Fruit fly (Drosophila melanogaster): Measurements from ENCODE around the gene CG31525.

The CG31525 gene

dm6 chr3R:4428585-4429464 is 2.0 kb downstream of the CG31525 start, which contains the start of gene srl:
srl (minus strand) TSS chr3R:4429335.
- TF ChIP-seq Sox15 (GFP tag; optimal IDR thresholded peaks at IDR 0.05) (no peak), esn (GFP tag; optimal IDR thresholded peaks at IDR 0.05) (peak; percentile 19)

DNA sequence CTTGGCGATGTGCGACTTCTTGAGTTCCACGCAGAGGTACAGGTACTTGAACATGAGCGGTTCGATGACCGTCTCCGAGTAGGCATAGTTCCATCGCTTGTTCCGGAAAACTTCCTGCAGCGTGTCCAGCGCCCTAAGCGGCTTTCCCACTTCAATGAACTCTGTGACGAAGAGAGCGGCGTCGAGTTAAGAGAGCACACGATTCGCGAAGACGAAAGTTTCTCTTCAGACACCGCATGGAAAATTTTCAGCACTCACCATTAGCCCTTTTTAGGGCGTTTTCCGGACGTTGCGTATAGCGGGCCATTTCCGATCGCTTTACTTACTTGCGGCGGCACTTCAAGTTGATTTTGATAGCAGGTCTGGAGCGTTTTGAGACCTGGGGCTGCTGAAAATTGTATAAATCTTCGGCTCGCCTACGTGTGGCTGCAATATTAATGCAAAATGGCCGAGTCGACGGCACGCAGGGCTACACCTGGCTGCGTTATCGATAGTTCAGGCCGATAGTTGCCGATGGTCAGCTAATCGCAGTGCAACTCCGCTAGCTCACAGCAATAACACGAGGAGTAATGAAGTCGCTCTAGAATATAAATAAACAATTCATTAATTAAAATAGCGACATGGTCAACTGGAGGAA is 6.7 kb downstream of the CG31525 start, which contains the start of the genes eIF3a and CG1074:
eIF3a (minus strand) TSS at position 455 of the 637 bp plus-strand sequence.
CG1074 (plus strand) TSS at position 525 of the 637 bp plus-strand sequence.
- TF ChIP-seq Lpt (GFP tag; optimal IDR thresholded peaks at IDR 0.05): no peak
- no peak for TF ChIP-seq CG8119 (GFP tag; IDR thresholded peaks at IDR 0.05)
- TF ChIP-seq spab (GFP tag; optimal IDR thresholded peaks at IDR 0.05): no peak
- TF ChIP-seq fkh (GFP tag; optimal IDR thresholded peaks at IDR 0.05): no peak
- no peak for TF ChIP-seq OdsH (GFP tag; optimal IDR thresholded peaks at IDR 0.05)
- TF ChIP-seq CG6792 (GFP tag; optimal IDR thresholded peaks at IDR 0.05): no peak
- TF ChIP-seq CG9139 (GFP tag; optimal IDR thresholded peaks at IDR 0.05): no peak
- no peak for TF ChIP-seq pdm3 (GFP tag; optimal IDR thresholded peaks at IDR 0.05)
- TF ChIP-seq CG3919 (GFP tag; optimal IDR thresholded peaks at IDR 0.05): no peak
- peak; percentile 77; the same call in 2 of the 3 replicates for TF ChIP-seq CG6163 (GFP tag; IDR thresholded peaks at IDR 0.05)
- peak; percentile 52 for TF ChIP-seq CG1621 (tag; optimal IDR thresholded peaks at IDR 0.05)
- no peak for TF ChIP-seq CG16779 (tag; optimal IDR thresholded peaks at IDR 0.05)
- TF ChIP-seq CG10631 (GFP tag; optimal IDR thresholded peaks at IDR 0.05): no peak
- TF ChIP-seq CG15336 (GFP tag; IDR thresholded peaks at IDR 0.05): no peak
- no peak for TF ChIP-seq CG11294 (GFP tag; IDR thresholded peaks at IDR 0.05)
- peak; percentile 7 for TF ChIP-seq fd59A (GFP tag; optimal IDR thresholded peaks at IDR 0.05)
- TF ChIP-seq ss (GFP tag; optimal IDR thresholded peaks at IDR 0.05): no peak
- peak; percentile 64 for TF ChIP-seq lz (GFP tag; optimal IDR thresholded peaks at IDR 0.05)
- no peak for TF ChIP-seq net (GFP tag; optimal IDR thresholded peaks at IDR 0.05)
- peak in 1 of 2 experiments; percentile 19 for TF ChIP-seq salr (GFP tag; optimal IDR thresholded peaks at IDR 0.05)
- no peak for TF ChIP-seq Smox (GFP tag; optimal IDR thresholded peaks at IDR 0.05)
- peak; percentile 87 for TF ChIP-seq Eip78C (GFP tag)
- peak; percentile 64 for TF ChIP-seq CG31627 (GFP tag; optimal IDR thresholded peaks at IDR 0.05)
- TF ChIP-seq dsx (GFP tag; optimal IDR thresholded peaks at IDR 0.05; ENCODE audit: poor library complexity, severe bottlenecking): no peak
- TF ChIP-seq Hr39 (GFP tag; optimal IDR thresholded peaks at IDR 0.05): no peak
- no peak for TF ChIP-seq CG6276 (GFP tag; optimal IDR thresholded peaks at IDR 0.05)
- TF ChIP-seq acj6 (GFP tag; optimal IDR thresholded peaks at IDR 0.05): no peak
- no peak for TF ChIP-seq Hr38 (GFP tag; optimal IDR thresholded peaks at IDR 0.05)
- TF ChIP-seq eg (GFP tag; IDR thresholded peaks at IDR 0.05): no peak
- TF ChIP-seq CG6808 (GFP tag; optimal IDR thresholded peaks at IDR 0.05): no peak
- no peak for TF ChIP-seq Ets21C (GFP tag; optimal IDR thresholded peaks at IDR 0.05)
- TF ChIP-seq Hr4 (GFP tag; optimal IDR thresholded peaks at IDR 0.05): no peak
- no peak for TF ChIP-seq Blimp-1 (GFP tag; optimal IDR thresholded peaks at IDR 0.05)
- peak; percentile 7 for TF ChIP-seq Sox15 (GFP tag; optimal IDR thresholded peaks at IDR 0.05)
- peak; percentile 52 for TF ChIP-seq CG3032 (tag; optimal IDR thresholded peaks at IDR 0.05)
- peak; percentile 18 for TF ChIP-seq Ets96B (tag; optimal IDR thresholded peaks at IDR 0.05)
- TF ChIP-seq Sox14 (GFP tag; optimal IDR thresholded peaks at IDR 0.05): no peak
- no peak for TF ChIP-seq CG8319 (GFP tag; optimal IDR thresholded peaks at IDR 0.05)
- no peak for TF ChIP-seq Eip75B (GFP tag; optimal IDR thresholded peaks at IDR 0.05)
- no peak for TF ChIP-seq CG7368 (GFP tag; optimal IDR thresholded peaks at IDR 0.05)
- TF ChIP-seq CG4318 (GFP tag; optimal IDR thresholded peaks at IDR 0.05): no peak
- no peak for TF ChIP-seq vri (GFP tag; optimal IDR thresholded peaks at IDR 0.05)
- peak; percentile 85 for TF ChIP-seq CG6854 (GFP tag; optimal IDR thresholded peaks at IDR 0.05)
- TF ChIP-seq CG34406 (GFP tag; optimal IDR thresholded peaks at IDR 0.05): no peak
- no peak for TF ChIP-seq topi (GFP tag; optimal IDR thresholded peaks at IDR 0.05)
- TF ChIP-seq dac (GFP tag; optimal IDR thresholded peaks at IDR 0.05): no peak

All from whole organism, prepupa.